Worm (Caenorhabditis elegans) whole organism, L2 larva: ENCODE measurements around the gene F19C7.3.

ENCODE experiments used
- R02D3.7 ChIP-seq: fragments of 150-350 bp; optimal IDR thresholded peaks from 2 replicates; lab custom pipeline; 2014; ENCODE audit warnings: missing biosample characterization, missing genetic modification characterization
- Y55F3AM.14 ChIP-seq: fragments of 200-800 bp; sonication (Bioruptor generic); optimal IDR thresholded peaks from 2 replicates; lab custom pipeline; 2018; ENCODE audit warnings: mild to moderate bottlenecking, missing genetic modification characterization, missing compliant biosample characterization
- ama-1 ChIP-seq: fragments of 150-350 bp; optimal IDR thresholded peaks from 2 replicates; lab custom pipeline; 2018; ENCODE audit warnings: inconsistent platforms
- blmp-1 ChIP-seq: sonication (generic microtip); optimal IDR thresholded peaks from 2 replicates; lab custom pipeline; 2017; ENCODE audit warnings: missing genetic modification characterization, mild to moderate bottlenecking, missing compliant biosample characterization, antibody characterized with exemption, moderate library complexity; ENCODE audit not compliant: insufficient read depth
- lsy-2 ChIP-seq, 2 experiments: fragments of 150-350 bp in 1 of 2; sonication (generic microtip) in 1 of 2; optimal IDR thresholded peaks; 2 replicates each; lab custom pipeline; 2014 to 2017; ENCODE audit warnings: missing biosample characterization in 2 of 2, missing genetic modification characterization in 2 of 2
- snpc-4 ChIP-seq: fragments of 150-350 bp; optimal IDR thresholded peaks from 2 replicates; lab custom pipeline; 2014; ENCODE audit warnings: missing biosample characterization, missing genetic modification characterization
- unc-39 ChIP-seq: fragments of 150-350 bp; optimal IDR thresholded peaks from 2 replicates; lab custom pipeline; 2014; ENCODE audit warnings: missing biosample characterization, missing genetic modification characterization
- unc-55 ChIP-seq: fragments of 150-350 bp; sonication (generic microtip); optimal IDR thresholded peaks from 3 replicates; lab custom pipeline; 2014; ENCODE audit warnings: missing biosample characterization, missing genetic modification reagents, missing genetic modification characterization
- unc-62 ChIP-seq: fragments of 150-350 bp; optimal IDR thresholded peaks from 2 replicates; lab custom pipeline; 2014; ENCODE audit warnings: missing biosample characterization, missing genetic modification reagents, missing genetic modification characterization
- zag-1 ChIP-seq: fragments of 150-350 bp; optimal IDR thresholded peaks from 2 replicates; lab custom pipeline; 2014; ENCODE audit warnings: missing biosample characterization, missing genetic modification characterization
- ztf-11 ChIP-seq: sonication (generic microtip); optimal IDR thresholded peaks from 2 replicates; lab custom pipeline; 2017; ENCODE audit warnings: missing biosample characterization, missing genetic modification characterization

- no peak for TF ChIP-seq unc-39 (tag; lab: Kevin White, UChicago)
- TF ChIP-seq zag-1 = no peak
- no peak for TF ChIP-seq ztf-11
- no peak for TF ChIP-seq ama-1
- no peak for TF ChIP-seq Y55F3AM.14
- TF ChIP-seq snpc-4 (tag; lab: Kevin White, UChicago) = no peak
- TF ChIP-seq blmp-1 (tag; lab: Kevin White, UChicago) = no peak
- no peak for TF ChIP-seq unc-62 (GFP tag; lab: Kevin White, UChicago)
- TF ChIP-seq unc-55 (GFP tag; lab: Kevin White, UChicago) = no peak
- TF ChIP-seq lsy-2 (tag; optimal IDR thresholded peaks at IDR 0.05; lab: Kevin White, UChicago) = no peak
- no peak for TF ChIP-seq R02D3.7 (tag; lab: Kevin White, UChicago)
Measured at ce11 chrIV:4602565-4602964, 5.6 kb downstream of the F19C7.3 start, which contains the start of gene F19C7.4.
